Worm (Caenorhabditis elegans): ENCODE data around the gene F37B12.1.

ce11 chrII:9017628-9018027, 11.4 kb downstream of the F37B12.1 start:
- no peak for TF ChIP-seq klf-2 (GFP tag; conservative IDR thresholded peaks at IDR 0.05)
- no peak for TF ChIP-seq flt-1 (GFP tag; IDR thresholded peaks at IDR 0.05)
- TF ChIP-seq tab-1 (GFP tag; IDR thresholded peaks at IDR 0.05) = no peak
- TF ChIP-seq ztf-29 (GFP tag; IDR thresholded peaks at IDR 0.05) = no peak
- no peak for TF ChIP-seq cog-1 (tag; optimal IDR thresholded peaks at IDR 0.05)
- TF ChIP-seq ref-1 (GFP tag; conservative IDR thresholded peaks at IDR 0.05) = no peak

All from whole organism, midembryonic.